Worm (Caenorhabditis elegans) whole organism, early embryonic: ENCODE measurements around the gene dcap-2.

Experiments used
- B0310.2 ChIP-seq: sonication (generic microtip); optimal IDR thresholded peaks from 2 replicates; lab custom pipeline; 2016; ENCODE audit warnings: mild to moderate bottlenecking, missing genetic modification characterization, missing compliant biosample characterization
- ama-1 ChIP-seq: fragments of 150-350 bp; optimal IDR thresholded peaks from 2 replicates; lab custom pipeline; 2014
- scrt-1 ChIP-seq: fragments of 200-800 bp; sonication (Bioruptor generic); IDR thresholded peaks from 2 replicates; pipeline ENCODE4 v1.3.6; 2022; ENCODE audit warnings: missing genetic modification characterization, missing compliant biosample characterization
- sea-1 ChIP-seq: fragments of 200-800 bp; sonication (Bioruptor generic); conservative IDR thresholded peaks from 2 replicates; pipeline ENCODE4 v1.3.6; 2022; ENCODE audit warnings: missing genetic modification characterization, missing compliant biosample characterization

ce11 chrIV:13474132-13474531 lies 47.5 kb downstream of the dcap-2 start, which contains the start of gene Y38H8A.2:
- TF ChIP-seq B0310.2, result no peak
- no peak for TF ChIP-seq scrt-1 (GFP tag; lab: Robert Waterston, UW)
- TF ChIP-seq ama-1, result no peak
- no peak for TF ChIP-seq sea-1 (GFP tag; lab: Robert Waterston, UW)
